Fruit fly (Drosophila melanogaster): ENCODE results near the gene CG13101.

- no peak for TF ChIP-seq pan (optimal IDR thresholded peaks at IDR 0.05)
- no peak for TF ChIP-seq usp (GFP tag; optimal IDR thresholded peaks at IDR 0.05)
- no peak for TF ChIP-seq psq (optimal IDR thresholded peaks at IDR 0.05)
- no peak for TF ChIP-seq EcR (GFP tag; optimal IDR thresholded peaks at IDR 0.05)
- TF ChIP-seq CG8478 (optimal IDR thresholded peaks at IDR 0.05) = no peak
These were observed 47.1 kb upstream of the CG13101 start, which contains the start of gene CG9582 for dm6 chr2L:9031736-9032135.
